Fruit fly (Drosophila melanogaster) ovary, adult (tissue): ENCODE measurements around the gene CG12768.

Source experiments
- CG17801 ChIP-seq: fragments of 200-800 bp; optimal IDR thresholded peaks from 2 replicates; lab custom pipeline; 2019; ENCODE audit warnings: missing biosample characterization, mild to moderate bottlenecking, missing genetic modification characterization, moderate library complexity; ENCODE audit not compliant: partially characterized antibody

CG12768 gene

DNA sequence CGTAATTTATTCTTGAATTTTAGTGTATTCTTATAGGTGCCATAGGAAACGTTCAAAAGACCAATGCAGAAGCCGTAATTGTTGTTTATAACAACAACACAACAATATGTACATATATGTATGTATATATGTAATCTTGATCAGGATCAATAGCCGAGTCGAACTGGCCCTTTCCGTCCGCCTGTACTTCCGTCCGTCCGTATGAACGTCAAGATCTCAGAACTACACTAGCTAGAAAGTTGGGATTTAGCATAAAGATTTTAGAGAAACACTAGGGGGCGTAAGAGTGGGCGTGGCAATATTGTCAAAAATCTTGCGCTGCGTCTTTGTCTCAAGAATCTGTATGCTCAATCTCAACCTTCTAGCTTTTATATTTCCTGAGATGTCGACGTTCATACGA lies 25.8 kb upstream of the CG12768 start:
- no peak for TF ChIP-seq CG17801

DNA sequence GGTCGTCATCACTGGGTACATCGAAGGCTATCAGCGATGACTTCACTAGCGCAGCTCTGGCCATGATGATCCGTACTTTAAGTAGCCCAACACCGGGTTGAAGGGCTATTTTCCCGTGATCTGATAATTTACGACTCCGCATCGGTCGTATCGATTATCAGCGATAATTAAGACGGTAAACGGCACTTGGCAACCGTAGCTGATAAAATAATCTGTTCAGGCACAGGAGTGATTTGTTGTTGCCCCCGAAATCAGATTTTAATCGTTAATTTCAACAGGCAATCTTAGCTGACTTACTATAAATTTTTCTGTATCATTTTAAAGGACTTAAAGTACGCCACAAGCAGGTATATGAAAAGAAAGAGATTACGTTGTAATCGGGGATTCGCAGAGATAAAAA lies 24.4 kb upstream of the CG12768 start:
- TF ChIP-seq CG17801: no peak

DNA sequence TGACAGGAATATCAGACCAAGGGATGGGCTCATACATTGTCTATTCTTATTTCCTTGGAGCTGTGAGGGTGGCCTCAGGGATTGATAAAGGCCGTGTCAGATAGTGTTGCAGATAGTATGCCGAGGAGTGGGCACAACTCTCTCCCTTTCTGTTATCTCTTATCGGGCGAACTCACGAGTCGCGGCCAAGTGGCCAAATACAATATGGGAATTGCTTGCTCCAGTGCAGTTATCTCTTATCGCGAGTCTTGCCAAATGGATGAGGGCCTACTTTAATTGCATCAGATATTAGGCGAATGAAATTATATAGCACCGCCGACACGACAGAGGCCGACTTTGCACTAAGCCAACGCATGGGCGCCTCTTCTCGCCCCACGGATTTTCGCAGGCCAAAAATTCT lies 23.4 kb upstream of the CG12768 start:
- TF ChIP-seq CG17801: no peak

DNA sequence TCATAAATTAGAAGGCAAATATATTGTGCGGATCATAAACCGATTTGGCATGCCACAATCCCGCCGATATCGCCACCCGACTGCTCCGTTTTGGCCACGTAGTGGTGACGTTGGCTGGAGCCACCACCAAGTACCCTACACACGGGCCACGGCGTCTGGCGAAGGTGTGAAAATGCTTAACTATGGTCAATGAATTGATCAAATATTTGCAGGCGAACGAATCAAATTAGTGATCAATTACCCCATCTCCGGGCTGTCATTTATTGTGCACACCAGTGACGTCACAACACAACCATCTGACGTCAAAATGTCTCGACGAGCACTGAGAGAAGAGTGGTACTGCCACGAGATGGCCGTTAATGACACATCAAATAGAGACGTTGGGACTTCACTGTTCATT lies 22.6 kb upstream of the CG12768 start:
- TF ChIP-seq CG17801: no peak

DNA sequence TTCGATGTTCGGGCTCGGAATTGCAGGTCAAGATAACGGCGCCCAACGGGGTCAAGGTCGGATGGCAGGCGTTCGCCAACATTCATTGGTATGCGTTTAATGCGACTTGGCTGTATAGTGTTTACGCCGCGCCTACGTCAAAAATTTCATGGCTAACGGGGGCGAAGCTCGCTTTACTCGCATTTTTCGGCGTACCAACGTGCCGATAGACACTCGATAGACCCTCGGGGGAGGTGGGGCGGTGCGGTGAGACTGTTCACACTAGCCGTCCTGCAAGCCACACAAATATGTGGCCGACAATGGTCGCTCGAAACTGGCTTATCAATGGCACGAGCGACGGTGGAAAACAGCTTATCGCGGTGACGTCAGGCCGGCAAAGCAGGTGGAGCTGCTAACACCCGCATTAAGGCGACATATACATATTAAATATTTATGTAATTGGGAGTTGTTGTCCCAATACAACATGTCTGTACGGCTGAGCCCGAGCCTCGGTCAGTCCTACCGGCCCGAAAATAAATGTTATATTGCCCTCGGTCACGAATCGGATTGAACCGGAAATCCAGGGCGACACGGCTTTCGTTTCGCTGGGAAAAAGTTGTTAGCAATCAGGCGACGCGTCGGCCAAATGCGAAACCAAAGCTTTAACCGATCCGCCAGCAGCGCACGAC lies 21.6 kb upstream of the CG12768 start:
- TF ChIP-seq CG17801: no peak

DNA sequence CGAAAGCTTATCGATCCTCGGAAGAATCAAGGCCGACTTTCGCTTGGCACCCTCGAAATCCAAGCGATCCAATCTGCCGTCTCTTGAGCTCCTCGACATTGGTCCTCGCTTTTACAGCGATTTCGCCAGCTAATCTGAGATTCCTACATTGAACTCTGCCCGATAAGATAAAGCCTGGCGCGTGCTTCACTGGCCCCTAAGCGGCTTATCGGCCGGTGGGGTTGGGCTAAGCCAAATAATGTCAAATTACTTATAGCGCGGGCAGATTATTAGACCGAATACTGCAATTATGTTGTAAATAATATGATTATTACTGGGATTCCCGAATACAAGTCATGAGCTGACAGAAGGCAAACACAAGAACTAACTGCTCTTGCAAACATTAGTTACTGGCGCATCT lies 20.3 kb upstream of the CG12768 start:
- no peak for TF ChIP-seq CG17801

DNA sequence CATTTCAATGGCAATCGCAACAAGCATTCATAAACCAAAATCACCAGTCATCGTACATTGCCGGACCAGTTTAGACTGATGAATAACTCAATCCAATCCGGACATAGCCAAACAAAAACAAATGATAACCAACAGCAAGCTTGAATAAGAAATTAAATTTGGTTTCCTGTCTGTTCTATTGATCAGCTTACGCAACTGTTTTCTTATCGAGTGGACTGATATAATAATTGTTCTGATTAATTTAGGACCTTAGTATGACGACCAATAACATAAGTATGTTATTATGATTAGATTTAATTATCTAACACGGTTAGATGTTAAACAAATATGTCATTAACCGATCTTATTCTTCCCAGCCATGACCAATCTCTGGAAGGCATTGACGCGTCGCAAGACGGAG lies 19.3 kb upstream of the CG12768 start:
- no peak for TF ChIP-seq CG17801

DNA sequence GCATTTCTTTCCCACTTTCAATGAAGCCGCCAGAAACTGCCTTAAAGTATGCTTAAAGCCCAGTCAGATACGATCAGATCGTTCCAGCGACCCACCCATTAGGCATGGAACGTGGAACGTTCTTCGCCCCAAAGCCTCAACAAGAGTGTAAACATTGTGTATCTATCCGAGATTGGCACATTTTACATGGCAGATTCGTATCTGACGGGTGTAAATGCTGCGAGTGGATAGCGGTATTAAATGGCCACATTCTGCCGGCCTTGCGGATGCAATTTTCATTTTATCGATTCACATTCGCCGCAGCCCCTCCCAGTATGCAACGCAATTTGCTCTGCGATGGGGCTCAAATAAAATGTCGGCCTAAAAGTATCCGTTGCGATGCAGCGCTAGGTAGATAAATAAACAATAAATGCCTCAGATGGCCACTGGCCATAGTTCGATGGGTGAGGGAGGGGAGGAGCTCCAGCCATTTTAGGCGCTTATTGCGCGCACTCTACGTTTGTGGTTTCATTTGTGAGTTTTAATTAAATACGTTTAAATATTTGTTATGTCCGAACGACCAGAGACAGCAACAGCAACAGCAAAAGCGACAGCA lies 15.5 kb upstream of the CG12768 start:
- TF ChIP-seq CG17801: no peak

DNA sequence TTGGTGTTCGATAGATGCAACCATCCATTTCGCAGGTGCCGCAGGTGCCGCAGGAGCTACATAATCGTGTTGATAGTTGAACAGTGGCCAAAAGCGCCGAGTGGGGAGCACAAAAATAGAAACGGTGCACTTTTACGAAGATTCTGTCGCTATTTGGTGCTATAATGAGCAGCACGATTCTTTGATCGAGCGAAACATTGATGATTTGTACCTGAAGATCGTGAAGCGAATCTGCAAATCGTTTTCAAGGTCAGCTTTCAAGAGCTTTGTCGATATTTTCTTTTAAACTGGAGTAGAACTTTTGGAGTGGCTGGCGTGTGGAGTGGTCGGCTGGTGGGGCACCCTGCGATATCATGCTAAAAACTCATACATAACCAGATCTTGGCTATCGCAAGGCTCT lies 11.8 kb upstream of the CG12768 start, which contains the start of gene CG11131:
CG11131 (plus strand) TSS at position 301 of the 400 bp plus-strand sequence.
- TF ChIP-seq CG17801: no peak

DNA sequence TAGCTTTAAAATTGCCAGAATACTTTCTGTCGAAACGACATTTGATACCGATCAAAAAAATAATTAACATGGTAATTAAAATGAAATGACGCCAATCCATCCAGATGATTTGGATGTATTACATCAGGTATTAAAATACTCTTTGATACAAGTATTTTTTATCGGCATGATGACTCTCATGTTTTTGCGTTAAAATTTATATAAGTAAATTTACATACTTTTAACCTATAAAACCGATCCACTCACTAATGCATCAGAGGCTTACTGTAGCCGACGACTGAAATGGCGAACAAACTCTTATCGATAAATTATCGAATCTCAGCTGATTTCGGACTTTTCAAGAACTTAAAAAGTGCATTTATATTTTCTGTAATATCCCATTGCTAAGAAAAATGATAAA lies 8.7 kb upstream of the CG12768 start, which contains the start of gene BoYb:
BoYb (plus strand) TSS at position 301 of the 400 bp plus-strand sequence.
- no peak for TF ChIP-seq CG17801

DNA sequence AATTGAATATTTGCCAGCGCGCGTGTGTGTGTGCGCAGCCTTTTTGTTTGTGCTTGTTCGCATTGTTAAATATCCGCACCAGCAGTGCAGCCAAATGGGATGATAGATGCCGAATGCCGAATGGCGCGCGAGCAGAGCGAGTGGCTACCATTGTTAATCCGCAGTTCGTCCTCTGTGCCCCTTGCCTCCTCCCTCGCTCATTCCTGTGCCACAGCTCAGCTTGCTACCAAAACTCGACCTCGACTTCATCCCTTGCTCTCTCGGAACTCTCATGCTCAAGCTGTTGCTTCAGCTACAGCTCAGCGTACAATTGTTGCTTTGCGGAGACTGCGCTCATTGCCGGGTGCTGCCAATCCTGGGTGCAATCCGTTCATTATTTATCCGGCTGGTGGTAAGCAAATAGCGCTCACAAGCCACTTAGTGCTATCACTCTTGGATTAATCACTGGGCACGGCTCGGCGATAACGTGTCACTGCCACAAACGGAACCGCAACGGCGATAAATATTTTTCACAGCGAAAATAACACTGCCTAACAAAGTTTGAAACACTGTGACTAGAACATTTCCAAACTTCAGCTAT lies 876 bp upstream of the CG12768 start:
- no peak for TF ChIP-seq CG17801

DNA sequence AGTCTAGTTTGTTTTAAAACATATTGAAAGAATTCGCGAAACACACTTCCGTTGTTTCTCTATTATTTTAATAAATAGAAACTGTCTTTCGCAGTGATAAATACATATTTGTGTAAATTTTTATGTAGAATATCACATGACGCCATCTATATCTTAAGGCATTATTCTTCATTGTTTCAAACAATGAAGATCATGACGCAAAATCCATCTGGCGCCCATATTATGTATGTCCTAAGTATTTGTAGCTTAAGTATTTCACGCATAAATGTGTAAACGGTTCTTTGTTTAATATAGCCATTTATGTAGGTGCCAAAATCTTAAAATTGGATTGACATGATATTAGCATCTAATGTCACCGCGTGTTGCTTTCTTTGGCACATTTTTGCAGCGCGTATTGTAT lies 30.0 kb downstream of the CG12768 start:
- no peak for TF ChIP-seq CG17801

DNA sequence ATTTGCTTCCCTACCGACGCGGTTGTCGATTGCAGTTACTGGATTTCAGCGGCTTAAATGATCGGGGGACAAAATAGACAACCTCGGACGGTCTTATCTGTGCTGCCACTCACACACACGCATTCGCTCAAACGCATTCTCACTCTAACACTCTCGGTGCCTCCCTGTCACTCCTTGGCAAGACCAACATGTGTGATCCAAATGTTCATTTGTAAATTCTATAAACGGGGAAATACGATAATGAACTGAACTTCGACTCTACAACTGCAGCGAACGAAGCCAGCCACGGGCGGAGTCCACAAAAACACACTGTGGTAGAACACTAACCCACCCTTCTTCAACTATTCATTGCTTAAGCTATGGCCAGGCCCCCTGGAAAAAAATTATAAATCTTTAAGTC lies 33.2 kb downstream of the CG12768 start:
- no peak for TF ChIP-seq CG17801

DNA sequence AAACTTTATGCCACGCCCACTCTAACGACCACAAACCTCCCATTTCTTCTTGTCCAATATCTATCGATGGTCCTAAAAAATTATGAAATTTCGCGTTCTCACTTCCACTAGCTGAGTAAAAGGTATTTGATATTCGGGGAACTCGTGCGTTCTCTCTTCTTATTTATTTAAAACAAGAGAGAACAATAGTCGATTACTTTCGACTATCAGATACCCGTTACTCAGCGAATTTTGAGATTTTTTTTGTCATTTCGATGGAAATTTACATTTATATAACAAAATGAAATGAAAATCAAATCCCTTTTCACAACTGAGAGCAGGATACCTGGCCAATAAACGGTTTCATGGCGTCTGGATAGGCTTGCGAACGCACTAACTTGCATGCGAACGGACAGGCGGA lies 34.2 kb downstream of the CG12768 start:
- no peak for TF ChIP-seq CG17801

DNA sequence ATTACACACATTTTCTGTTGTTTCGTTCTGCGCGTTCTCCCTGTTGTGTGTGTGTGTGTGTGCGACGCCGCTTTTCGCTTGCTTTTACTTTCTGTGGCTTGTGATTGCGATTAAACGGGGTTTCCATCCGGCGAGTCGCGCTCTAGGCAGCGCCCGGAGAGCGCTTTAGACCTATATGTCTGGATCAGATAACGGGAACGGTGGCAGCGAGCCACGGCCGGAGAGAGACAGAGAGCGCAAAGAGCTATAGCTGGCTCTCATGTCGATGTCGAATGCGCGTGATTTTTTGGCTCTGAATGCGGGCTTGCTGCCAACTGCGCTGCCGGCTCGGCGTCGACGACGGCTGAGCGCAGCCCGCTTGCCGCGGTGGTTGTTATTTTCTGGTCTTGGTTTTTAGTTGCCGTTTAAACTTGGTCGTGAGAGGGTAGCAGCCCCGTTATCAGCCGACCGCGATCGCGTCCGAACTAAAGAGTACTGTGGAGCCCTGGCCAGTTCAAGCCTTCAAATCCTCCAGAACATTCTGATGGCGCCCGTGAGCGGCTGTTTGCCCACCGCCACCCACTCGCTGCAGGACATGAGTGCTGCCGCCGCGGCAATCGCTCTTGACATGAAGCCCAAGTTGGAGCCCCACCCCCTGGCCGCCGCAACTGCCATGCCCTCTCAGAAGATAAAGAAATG lies 35.1 kb downstream of the CG12768 start, which contains the start of gene Mes2:
Mes2 (plus strand) TSS at position 394 of the 678 bp plus-strand sequence.
- TF ChIP-seq CG17801: no peak

DNA sequence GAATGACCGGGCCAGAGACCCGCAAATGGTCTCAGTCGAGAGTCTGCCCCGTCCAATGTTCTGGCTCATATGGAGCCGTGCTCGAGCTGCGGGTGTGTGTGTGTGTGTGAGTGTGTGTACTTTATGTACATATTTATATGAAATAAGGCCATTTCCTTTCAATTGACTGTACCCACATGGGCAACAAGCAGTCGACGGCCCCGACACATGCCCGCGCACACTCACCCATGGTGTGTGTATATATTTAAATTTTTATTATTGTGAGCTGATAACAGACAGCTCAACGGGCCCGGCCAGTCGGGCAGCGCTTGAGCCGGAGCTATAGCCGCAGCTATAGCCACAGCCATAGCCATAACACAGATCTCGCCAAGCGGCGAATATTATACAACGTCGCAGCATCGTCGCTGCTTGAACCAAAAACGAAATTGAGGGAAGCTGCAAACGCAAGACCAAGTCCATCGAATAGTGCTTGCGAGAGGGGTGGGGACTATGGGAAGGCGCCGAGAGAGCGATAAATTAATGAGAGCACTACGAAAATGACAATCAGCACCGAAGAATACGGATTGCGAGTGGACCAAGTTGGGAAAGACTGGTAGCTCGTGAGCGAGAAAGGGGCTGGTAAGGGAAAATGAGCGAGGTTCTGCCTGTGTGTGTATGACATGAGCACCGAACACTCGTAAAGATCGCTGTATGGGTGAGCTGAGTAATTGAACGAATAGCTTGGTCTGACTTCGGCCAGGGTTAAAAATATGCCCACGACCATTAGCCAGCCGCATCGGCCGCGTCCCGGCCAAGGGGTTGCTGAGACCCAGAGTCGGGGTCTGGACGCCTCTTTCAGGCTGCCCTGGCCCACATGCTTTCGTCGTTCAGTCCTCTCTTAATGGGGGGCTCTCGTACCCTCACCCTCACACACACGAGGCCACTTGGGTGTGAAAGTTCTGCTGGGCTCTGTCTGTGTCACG lies 38.0 kb downstream of the CG12768 start:
- no peak for TF ChIP-seq CG17801
